Fruit fly (Drosophila melanogaster) whole organism, embryonic: Measurements from ENCODE around the gene Mybbp1A.
A peak's percentile ranks its signal among the peaks of the same experiment; 100 is the strongest.

Experiments
- Adf1 ChIP-seq: fragments of 200-800 bp; sonication (Bioruptor generic); IDR thresholded peaks from 2 replicates; pipeline ENCODE4 v1.3.6; 2022; ENCODE audit warnings: missing biosample characterization, missing genetic modification characterization
- Aef1 ChIP-seq: fragments of 200-800 bp; sonication (Bioruptor generic); IDR thresholded peaks from 3 replicates; pipeline ENCODE4 v1.3.6; 2022; ENCODE audit warnings: missing biosample characterization, missing genetic modification characterization
- BEAF-32 ChIP-seq: fragments of 200-800 bp; sonication (Bioruptor generic); optimal IDR thresholded peaks from 3 replicates; lab custom pipeline; 2017; ENCODE audit warnings: missing biosample characterization, missing genetic modification characterization, mild to moderate bottlenecking, moderate library complexity, missing genetic modification reagents
- CG10543 ChIP-seq: fragments of 200-800 bp; sonication (Bioruptor generic); optimal IDR thresholded peaks from 3 replicates; lab custom pipeline; 2017; ENCODE audit warnings: missing biosample characterization, mild to moderate bottlenecking, missing genetic modification characterization, moderate library complexity
- CG11398 ChIP-seq: fragments of 200-800 bp; sonication (Bioruptor generic); optimal IDR thresholded peaks from 2 replicates; lab custom pipeline; 2016; ENCODE audit warnings: missing biosample characterization, missing genetic modification characterization
- CG12744 ChIP-seq: fragments of 200-800 bp; sonication (Bioruptor generic); optimal IDR thresholded peaks from 2 replicates; lab custom pipeline; 2016; ENCODE audit warnings: missing biosample characterization, missing genetic modification characterization
- CG13424 ChIP-seq: fragments of 200-800 bp; sonication (Bioruptor generic); optimal IDR thresholded peaks from 2 replicates; lab custom pipeline; 2019; ENCODE audit warnings: missing biosample characterization, mild to moderate bottlenecking, missing genetic modification characterization, moderate library complexity
- CG13624 ChIP-seq: fragments of 200-800 bp; sonication (Bioruptor generic); optimal IDR thresholded peaks from 2 replicates; lab custom pipeline; 2016; ENCODE audit warnings: missing biosample characterization, missing genetic modification characterization
- CG14710 ChIP-seq: fragments of 200-800 bp; sonication (Bioruptor generic); optimal IDR thresholded peaks from 3 replicates; lab custom pipeline; 2019; ENCODE audit warnings: missing biosample characterization, mild to moderate bottlenecking, missing genetic modification characterization, moderate library complexity
- CG14965 ChIP-seq: fragments of 200-800 bp; sonication (Bioruptor generic); optimal IDR thresholded peaks from 2 replicates; lab custom pipeline; 2016; ENCODE audit warnings: missing biosample characterization, missing genetic modification characterization, borderline replicate concordance
- CG15696 ChIP-seq: fragments of 200-800 bp; sonication (Bioruptor generic); optimal IDR thresholded peaks from 2 replicates; lab custom pipeline; 2019; ENCODE audit warnings: missing biosample characterization, mild to moderate bottlenecking, missing genetic modification characterization, moderate library complexity
- CG17385 ChIP-seq: fragments of 200-800 bp; sonication (Bioruptor generic); optimal IDR thresholded peaks from 3 replicates; lab custom pipeline; 2018; ENCODE audit warnings: missing biosample characterization, mild to moderate bottlenecking, missing genetic modification characterization
- CG17829 ChIP-seq: fragments of 200-800 bp; optimal IDR thresholded peaks from 2 replicates; lab custom pipeline; 2019; ENCODE audit warnings: missing biosample characterization, mild to moderate bottlenecking, missing genetic modification characterization, moderate library complexity
- CG3163 ChIP-seq: fragments of 200-800 bp; sonication (Bioruptor generic); optimal IDR thresholded peaks from 3 replicates; lab custom pipeline; 2016; ENCODE audit warnings: missing biosample characterization, missing genetic modification characterization
- CG32772 ChIP-seq: fragments of 200-800 bp; sonication (Bioruptor generic); IDR thresholded peaks from 2 replicates; pipeline ENCODE4 v1.3.6; 2022; ENCODE audit warnings: missing biosample characterization, missing genetic modification characterization
- CG3847 ChIP-seq: fragments of 200-800 bp; sonication (Bioruptor generic); IDR thresholded peaks from 2 replicates; pipeline ENCODE4 v1.3.6; 2022; ENCODE audit warnings: missing biosample characterization, missing genetic modification characterization
- CG4328 ChIP-seq: fragments of 200-800 bp; sonication (Bioruptor generic); optimal IDR thresholded peaks from 3 replicates; lab custom pipeline; 2017; ENCODE audit warnings: missing biosample characterization, missing genetic modification reagents, missing genetic modification characterization
- CG4707 ChIP-seq: fragments of 200-800 bp; sonication (Bioruptor generic); optimal IDR thresholded peaks from 2 replicates; lab custom pipeline; 2018; ENCODE audit warnings: missing biosample characterization, mild to moderate bottlenecking, missing genetic modification characterization, moderate library complexity
- CG4730 ChIP-seq: fragments of 200-800 bp; sonication (Bioruptor generic); IDR thresholded peaks from 2 replicates; pipeline ENCODE4 v1.3.6; 2022; ENCODE audit warnings: missing biosample characterization, missing genetic modification characterization
- CG9797 ChIP-seq: fragments of 200-800 bp; sonication (Bioruptor generic); optimal IDR thresholded peaks from 3 replicates; lab custom pipeline; 2018; ENCODE audit warnings: missing biosample characterization, mild to moderate bottlenecking, missing genetic modification characterization
- CTCF ChIP-seq: fragments of 200-800 bp; sonication (Bioruptor generic); optimal IDR thresholded peaks from 2 replicates; lab custom pipeline; 2017; ENCODE audit warnings: missing biosample characterization, mild to moderate bottlenecking, missing genetic modification characterization, moderate library complexity
- Drgx ChIP-seq: fragments of 200-800 bp; sonication (Bioruptor generic); IDR thresholded peaks from 2 replicates; pipeline ENCODE4 v1.3.6; 2022; ENCODE audit warnings: missing biosample characterization, missing genetic modification characterization
- Fer2 ChIP-seq: fragments of 200-800 bp; sonication (Bioruptor generic); optimal IDR thresholded peaks from 2 replicates; lab custom pipeline; 2018; ENCODE audit warnings: missing biosample characterization, mild to moderate bottlenecking, missing genetic modification characterization, moderate library complexity
- Gug ChIP-seq: fragments of 200-800 bp; sonication (Bioruptor generic); IDR thresholded peaks from 4 replicates; pipeline ENCODE4 v1.3.6; 2022; ENCODE audit warnings: missing biosample characterization, missing genetic modification characterization
- Hand ChIP-seq: fragments of 200-800 bp; sonication (Bioruptor generic); optimal IDR thresholded peaks from 2 replicates; lab custom pipeline; 2017; ENCODE audit warnings: mild to moderate bottlenecking, missing biosample characterization, missing genetic modification reagents, missing genetic modification characterization
- Jarid2 ChIP-seq: fragments of 200-800 bp; sonication (Bioruptor generic); optimal IDR thresholded peaks from 3 replicates; lab custom pipeline; 2017; ENCODE audit warnings: mild to moderate bottlenecking, missing biosample characterization, missing genetic modification reagents, missing genetic modification characterization
- Lpt ChIP-seq: fragments of >200 bp; optimal IDR thresholded peaks from 2 replicates; lab custom pipeline; 2018; ENCODE audit warnings: missing biosample characterization, missing genetic modification characterization
- NFAT ChIP-seq: fragments of 200-800 bp; sonication (Bioruptor generic); IDR thresholded peaks from 2 replicates; pipeline ENCODE4 v1.3.6; 2022; ENCODE audit warnings: missing biosample characterization, missing genetic modification characterization
- Sry-β ChIP-seq: fragments of 200-800 bp; sonication (Bioruptor generic); optimal IDR thresholded peaks from 2 replicates; lab custom pipeline; 2018; ENCODE audit warnings: missing biosample characterization, mild to moderate bottlenecking, missing genetic modification characterization, moderate library complexity
- Vsx1 ChIP-seq: fragments of 200-800 bp; sonication (Bioruptor generic); optimal IDR thresholded peaks from 2 replicates; lab custom pipeline; 2017; ENCODE audit warnings: missing biosample characterization, mild to moderate bottlenecking, missing genetic modification characterization, missing genetic modification reagents
- abd-A ChIP-seq: fragments of 200-800 bp; sonication (Bioruptor generic); optimal IDR thresholded peaks from 3 replicates; lab custom pipeline; 2019; ENCODE audit warnings: missing biosample characterization, mild to moderate bottlenecking, missing genetic modification characterization, moderate library complexity
- az2 ChIP-seq: fragments of 200-800 bp; sonication (Bioruptor generic); optimal IDR thresholded peaks from 3 replicates; lab custom pipeline; 2016; ENCODE audit warnings: missing biosample characterization, missing genetic modification characterization
- bcd ChIP-seq: fragments of 200-800 bp; sonication (Bioruptor generic); optimal IDR thresholded peaks from 2 replicates; lab custom pipeline; 2017; ENCODE audit warnings: missing biosample characterization, mild to moderate bottlenecking, missing genetic modification characterization
- cato ChIP-seq: fragments of 200-800 bp; sonication (Bioruptor generic); optimal IDR thresholded peaks from 2 replicates; lab custom pipeline; 2016; ENCODE audit warnings: missing biosample characterization, missing genetic modification characterization, borderline replicate concordance
- chn ChIP-seq: fragments of 200-800 bp; sonication (Bioruptor generic); optimal IDR thresholded peaks from 2 replicates; lab custom pipeline; 2016; ENCODE audit warnings: missing biosample characterization, missing genetic modification characterization
- ewg ChIP-seq: fragments of 200-800 bp; sonication (Bioruptor generic); optimal IDR thresholded peaks from 3 replicates; lab custom pipeline; 2017; ENCODE audit warnings: mild to moderate bottlenecking, missing biosample characterization, missing genetic modification reagents, missing genetic modification characterization
- gce ChIP-seq: fragments of 200-800 bp; sonication (Bioruptor generic); IDR thresholded peaks from 3 replicates; pipeline ENCODE4 v1.3.6; 2022; ENCODE audit warnings: missing biosample characterization, missing genetic modification characterization
- hb ChIP-seq: fragments of 200-800 bp; sonication (Bioruptor generic); IDR thresholded peaks from 3 replicates; pipeline ENCODE4 v1.3.6; 2022; ENCODE audit warnings: missing biosample characterization, missing genetic modification characterization; ENCODE audit not compliant: partially characterized antibody
- hkb ChIP-seq, 2 experiments: fragments of 200-800 bp in 1 of 2; fragments of >200 bp in 1 of 2; sonication (Bioruptor generic) in 1 of 2; IDR thresholded peaks in 1 of 2; optimal IDR thresholded peaks in 1 of 2; 2 replicates each; pipeline versions ENCODE4 v1.3.6 to Lab custom; 2017 to 2022; ENCODE audit warnings: missing biosample characterization in 1 of 2, missing genetic modification characterization in 1 of 2
- lab ChIP-seq: fragments of 200-800 bp; sonication (Bioruptor generic); optimal IDR thresholded peaks from 3 replicates; lab custom pipeline; 2017; ENCODE audit warnings: missing biosample characterization, missing genetic modification characterization, mild to moderate bottlenecking, moderate library complexity, missing genetic modification reagents
- lmd ChIP-seq: fragments of 200-800 bp; sonication (Bioruptor generic); IDR thresholded peaks from 2 replicates; pipeline ENCODE4 v1.3.6; 2022; ENCODE audit warnings: missing biosample characterization, missing genetic modification characterization
- mam ChIP-seq: fragments of 200-800 bp; sonication (Bioruptor generic); optimal IDR thresholded peaks from 3 replicates; lab custom pipeline; 2016; ENCODE audit warnings: missing biosample characterization, missing genetic modification characterization
- odd ChIP-seq: fragments of 200-800 bp; sonication (Bioruptor generic); optimal IDR thresholded peaks from 2 replicates; lab custom pipeline; 2017; ENCODE audit warnings: missing biosample characterization, mild to moderate bottlenecking, missing genetic modification characterization
- sens ChIP-seq: fragments of 200-800 bp; sonication (Bioruptor generic); peaks from one replicate; lab custom pipeline; 2016; ENCODE audit warnings: missing biosample characterization, missing genetic modification characterization
- sisA ChIP-seq: fragments of 200-800 bp; sonication (Bioruptor generic); IDR thresholded peaks from 2 replicates; pipeline ENCODE4 v1.3.6; 2022; ENCODE audit warnings: missing biosample characterization, missing genetic modification characterization
- sug ChIP-seq: fragments of 200-800 bp; optimal IDR thresholded peaks from 2 replicates; lab custom pipeline; 2019; ENCODE audit warnings: missing biosample characterization, mild to moderate bottlenecking, missing genetic modification characterization, moderate library complexity
- toy ChIP-seq: fragments of 200-800 bp; sonication (Bioruptor generic); IDR thresholded peaks from 2 replicates; pipeline ENCODE4 v1.3.6; 2022; ENCODE audit warnings: missing biosample characterization, missing genetic modification characterization
- yki ChIP-seq: fragments of >200 bp; optimal IDR thresholded peaks from 3 replicates; lab custom pipeline; 2018
- zfh2 ChIP-seq: fragments of 200-800 bp; sonication (Bioruptor generic); optimal IDR thresholded peaks from 2 replicates; lab custom pipeline; 2016; ENCODE audit warnings: missing biosample characterization, missing genetic modification characterization

The Mybbp1A gene

DNA sequence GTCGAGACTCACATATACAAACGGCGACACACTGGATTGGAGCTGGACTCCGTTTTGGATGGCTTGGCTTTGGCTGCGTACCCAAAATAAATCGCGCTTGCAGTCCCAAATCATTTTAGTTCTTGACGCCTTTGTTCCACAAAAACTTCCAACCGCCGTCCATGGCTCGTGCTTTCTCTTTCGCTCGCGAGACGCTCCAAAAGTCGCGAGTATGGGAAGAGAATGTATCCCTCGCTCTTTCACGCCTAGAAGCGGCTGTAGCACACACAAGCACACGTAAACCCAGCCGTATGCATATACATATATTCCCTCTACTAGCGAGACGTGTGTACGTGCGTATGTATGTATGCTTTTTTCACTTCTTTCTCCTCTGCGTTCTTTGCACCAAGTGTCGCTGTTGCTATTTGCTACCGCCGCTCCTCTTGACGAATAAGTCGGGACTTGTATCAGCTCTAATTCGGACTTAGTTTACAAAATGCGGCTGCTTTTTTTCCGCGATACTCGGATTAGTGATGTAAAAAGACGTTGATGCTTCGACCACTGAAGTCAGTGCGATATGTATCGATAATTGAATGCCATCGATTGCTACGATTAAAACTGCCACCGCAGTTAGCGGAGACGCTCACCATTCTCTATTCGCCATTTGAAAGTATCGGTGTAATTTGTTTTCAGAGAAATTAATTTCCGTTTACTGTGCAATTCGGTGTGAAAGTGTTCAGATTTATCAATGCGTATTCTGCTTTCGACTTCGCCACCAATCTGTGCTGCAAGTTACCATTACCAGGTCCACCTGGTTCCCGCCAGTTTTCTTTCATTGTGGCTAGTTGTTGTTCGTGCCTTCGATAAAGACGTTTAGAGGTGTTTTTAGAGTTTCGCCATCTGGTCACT, 26.2 kb downstream of the Mybbp1A start, which contains the start of the genes Hmt4-20 and SkpA (continued):
- TF ChIP-seq NFAT (GFP tag; lab: Robert Waterston, UW) (peak; percentile 16; the same call in 1 of the 2 replicates), sens (peak; percentile 79), Fer2 (tag; lab: Kevin White, UChicago) (no peak), CG17829 (tag; lab: Kevin White, UChicago) (peak; percentile 46), CG3847 (GFP tag; lab: Robert Waterston, UW) (peak; percentile 37; the same call in 1 of the 2 replicates), abd-A (tag; lab: Kevin White, UChicago) (peak; percentile 6), chn (GFP tag; lab: Kevin White, UChicago) (no peak), gce (GFP tag; lab: Robert Waterston, UW) (no peak), toy (GFP tag; lab: Robert Waterston, UW) (no peak), CG11398 (no peak), CG9797 (GFP tag; lab: Kevin White, UChicago) (peak; percentile 92), CG10543 (GFP tag; lab: Kevin White, UChicago) (no peak), hb (peak; percentile 90), az2 (GFP tag; lab: Kevin White, UChicago) (no peak), CG14965 (GFP tag; lab: Kevin White, UChicago) (no peak), CG12744 (GFP tag; lab: Kevin White, UChicago) (no peak), CG15696 (tag; lab: Kevin White, UChicago) (no peak), Lpt (no peak), CG14710 (tag; lab: Kevin White, UChicago) (peak; percentile 83), CG4328 (no peak), cato (GFP tag; lab: Kevin White, UChicago) (no peak), ewg (GFP tag; lab: Kevin White, UChicago) (peak; percentile 14), BEAF-32 (GFP tag; lab: Kevin White, UChicago) (peak; percentile 99), CG17385 (GFP tag; lab: Kevin White, UChicago) (no peak), CG13424 (tag; lab: Kevin White, UChicago) (no peak), CG4730 (GFP tag; lab: Robert Waterston, UW) (no peak), lmd (no peak), Hand (GFP tag; lab: Kevin White, UChicago) (no peak), hkb (optimal IDR thresholded peaks at IDR 0.05; lab: Kevin White, UChicago) (peak; percentile 78), hkb (GFP tag; IDR thresholded peaks at IDR 0.05; lab: Robert Waterston, UW) (no peak), odd (GFP tag; lab: Kevin White, UChicago) (no peak), Sry-β (peak; percentile 50), Adf1 (GFP tag; lab: Robert Waterston, UW) (no peak; the same call in 1 of the 2 replicates), zfh2 (peak; percentile 37), CG4707 (GFP tag; lab: Kevin White, UChicago) (no peak), CG13624 (peak; percentile 37), Jarid2 (GFP tag; lab: Kevin White, UChicago) (no peak), sug (tag; lab: Kevin White, UChicago) (peak; percentile 14), Gug (GFP tag; lab: Robert Waterston, UW) (peak; percentile 15; the same call in 1 of the 4 replicates), Aef1 (GFP tag; lab: Robert Waterston, UW) (no peak), CTCF (peak; percentile 53), mam (peak; percentile 15), CG3163 (GFP tag; lab: Kevin White, UChicago) (peak; percentile 19), yki (lab: Kevin White, UChicago) (peak; percentile 3), Vsx1 (GFP tag; lab: Kevin White, UChicago) (no peak), CG32772 (GFP tag; lab: Robert Waterston, UW) (no peak), lab (GFP tag; lab: Kevin White, UChicago) (no peak), sisA (GFP tag; lab: Robert Waterston, UW) (no peak), bcd (peak; percentile 12), Drgx (GFP tag; lab: Robert Waterston, UW) (no peak)
